Fruit fly (Drosophila melanogaster) whole organism, embryonic: ENCODE results near the gene cl.
A peak's percentile ranks its signal among the peaks of the same experiment; 100 is the strongest.

Experiments used
- ATbp ChIP-seq: fragments of 200-800 bp; sonication (Bioruptor generic); optimal IDR thresholded peaks from 2 replicates; lab custom pipeline; 2017; ENCODE audit warnings: missing biosample characterization, mild to moderate bottlenecking, missing genetic modification characterization, missing genetic modification reagents
- B-H1 ChIP-seq: fragments of 200-800 bp; sonication (Bioruptor generic); IDR thresholded peaks from 3 replicates; pipeline ENCODE4 v1.3.6; 2022; ENCODE audit warnings: missing biosample characterization, missing genetic modification characterization
- C15 ChIP-seq: fragments of 200-800 bp; sonication (Bioruptor generic); IDR thresholded peaks from 3 replicates; pipeline ENCODE4 v1.3.6; 2022; ENCODE audit warnings: missing biosample characterization, missing genetic modification characterization
- CG10366 ChIP-seq: fragments of 200-800 bp; sonication (Bioruptor generic); IDR thresholded peaks from 2 replicates; pipeline ENCODE4 v1.3.6; 2022; ENCODE audit warnings: missing biosample characterization, missing genetic modification characterization
- CG10543 ChIP-seq: fragments of 200-800 bp; sonication (Bioruptor generic); optimal IDR thresholded peaks from 3 replicates; lab custom pipeline; 2017; ENCODE audit warnings: missing biosample characterization, mild to moderate bottlenecking, missing genetic modification characterization, moderate library complexity
- CG11560 ChIP-seq: fragments of 200-800 bp; sonication (Bioruptor generic); IDR thresholded peaks from 3 replicates; pipeline ENCODE4 v1.3.6; 2022; ENCODE audit warnings: missing biosample characterization, missing genetic modification characterization
- CG12155 ChIP-seq: fragments of 200-800 bp; sonication (Bioruptor generic); optimal IDR thresholded peaks from 3 replicates; lab custom pipeline; 2016; ENCODE audit warnings: missing biosample characterization, missing genetic modification characterization
- CG12219 ChIP-seq: fragments of 200-800 bp; sonication (Bioruptor generic); optimal IDR thresholded peaks from 3 replicates; lab custom pipeline; 2018; ENCODE audit warnings: missing biosample characterization, mild to moderate bottlenecking, missing genetic modification characterization
- CG12744 ChIP-seq: fragments of 200-800 bp; sonication (Bioruptor generic); optimal IDR thresholded peaks from 2 replicates; lab custom pipeline; 2016; ENCODE audit warnings: missing biosample characterization, missing genetic modification characterization
- CG13424 ChIP-seq: fragments of 200-800 bp; sonication (Bioruptor generic); optimal IDR thresholded peaks from 2 replicates; lab custom pipeline; 2019; ENCODE audit warnings: missing biosample characterization, mild to moderate bottlenecking, missing genetic modification characterization, moderate library complexity
- CG14860 ChIP-seq: fragments of 200-800 bp; sonication (Bioruptor generic); IDR thresholded peaks from 3 replicates; pipeline ENCODE4 v1.3.6; 2022; ENCODE audit warnings: missing biosample characterization, missing genetic modification characterization; ENCODE audit not compliant: partially characterized antibody
- CG15269 ChIP-seq: fragments of 200-800 bp; sonication (Bioruptor generic); optimal IDR thresholded peaks from 2 replicates; lab custom pipeline; 2018; ENCODE audit warnings: missing biosample characterization, mild to moderate bottlenecking, missing genetic modification characterization, moderate library complexity
- CG16813 ChIP-seq: fragments of 200-800 bp; sonication (Bioruptor generic); IDR thresholded peaks from 3 replicates; pipeline ENCODE4 v1.3.6; 2022; ENCODE audit warnings: missing biosample characterization, missing genetic modification characterization; ENCODE audit not compliant: partially characterized antibody
- CG17328 ChIP-seq: fragments of 200-800 bp; sonication (Bioruptor generic); IDR thresholded peaks from 2 replicates; pipeline ENCODE4 v1.3.6; 2022; ENCODE audit warnings: missing biosample characterization, missing genetic modification characterization
- CG17361 ChIP-seq: fragments of 200-800 bp; sonication (Bioruptor generic); IDR thresholded peaks from 3 replicates; pipeline ENCODE4 v1.3.6; 2022; ENCODE audit warnings: missing biosample characterization, missing genetic modification characterization
- CG17385 ChIP-seq: fragments of 200-800 bp; sonication (Bioruptor generic); optimal IDR thresholded peaks from 3 replicates; lab custom pipeline; 2018; ENCODE audit warnings: missing biosample characterization, mild to moderate bottlenecking, missing genetic modification characterization
- CG18599 ChIP-seq: fragments of 200-800 bp; sonication (Bioruptor generic); optimal IDR thresholded peaks from 3 replicates; lab custom pipeline; 2017; ENCODE audit warnings: missing biosample characterization, missing genetic modification characterization, mild to moderate bottlenecking, moderate library complexity, missing genetic modification reagents
- CG31441 ChIP-seq: fragments of 200-800 bp; sonication (Bioruptor generic); IDR thresholded peaks from 2 replicates; pipeline ENCODE4 v1.3.6; 2022; ENCODE audit warnings: missing biosample characterization, missing genetic modification characterization
- CG4360 ChIP-seq: fragments of 200-800 bp; sonication (Bioruptor generic); IDR thresholded peaks from 2 replicates; pipeline ENCODE4 v1.3.6; 2022; ENCODE audit warnings: missing biosample characterization, missing genetic modification characterization
- CG6854 ChIP-seq: fragments of 200-800 bp; sonication (Bioruptor generic); optimal IDR thresholded peaks from 3 replicates; lab custom pipeline; 2017; ENCODE audit warnings: missing biosample characterization, mild to moderate bottlenecking, missing genetic modification characterization
- CG7963 ChIP-seq: fragments of 200-800 bp; sonication (Bioruptor generic); IDR thresholded peaks from 3 replicates; pipeline ENCODE4 v1.3.6; 2022; ENCODE audit warnings: missing biosample characterization, missing genetic modification characterization; ENCODE audit not compliant: partially characterized antibody
- CG7987 ChIP-seq: fragments of 200-800 bp; sonication (Bioruptor generic); optimal IDR thresholded peaks from 2 replicates; lab custom pipeline; 2018; ENCODE audit warnings: missing biosample characterization, mild to moderate bottlenecking, missing genetic modification characterization, moderate library complexity
- CG9609 ChIP-seq: fragments of 200-800 bp; sonication (Bioruptor generic); optimal IDR thresholded peaks from 3 replicates; lab custom pipeline; 2016; ENCODE audit warnings: missing biosample characterization, missing genetic modification characterization
- Camta ChIP-seq: fragments of 200-800 bp; sonication (Bioruptor generic); optimal IDR thresholded peaks from 2 replicates; lab custom pipeline; 2016; ENCODE audit warnings: missing biosample characterization, missing genetic modification characterization
- Dek ChIP-seq: fragments of 200-800 bp; sonication (Bioruptor generic); optimal IDR thresholded peaks from 3 replicates; lab custom pipeline; 2019; ENCODE audit warnings: missing biosample characterization, mild to moderate bottlenecking, missing genetic modification characterization, moderate library complexity
- Dp ChIP-seq: fragments of 200-800 bp; sonication (Bioruptor generic); optimal IDR thresholded peaks from 2 replicates; lab custom pipeline; 2018; ENCODE audit warnings: missing biosample characterization, mild to moderate bottlenecking, missing genetic modification characterization, moderate library complexity
- Drgx ChIP-seq: fragments of 200-800 bp; sonication (Bioruptor generic); IDR thresholded peaks from 2 replicates; pipeline ENCODE4 v1.3.6; 2022; ENCODE audit warnings: missing biosample characterization, missing genetic modification characterization
- Gsc ChIP-seq: fragments of 200-800 bp; sonication (Bioruptor generic); IDR thresholded peaks from 2 replicates; pipeline ENCODE4 v1.3.6; 2022; ENCODE audit warnings: missing biosample characterization, missing genetic modification characterization
- HLHmδ ChIP-seq: fragments of 200-800 bp; sonication (Bioruptor generic); optimal IDR thresholded peaks from 2 replicates; lab custom pipeline; 2018; ENCODE audit warnings: missing biosample characterization, mild to moderate bottlenecking, missing genetic modification characterization, moderate library complexity
- Hr3 ChIP-seq: fragments of 200-800 bp; sonication (Bioruptor generic); optimal IDR thresholded peaks from 3 replicates; lab custom pipeline; 2016; ENCODE audit warnings: missing biosample characterization, missing genetic modification characterization
- Hsf ChIP-seq: fragments of 200-800 bp; sonication (Bioruptor generic); optimal IDR thresholded peaks from 3 replicates; lab custom pipeline; 2016; ENCODE audit warnings: missing biosample characterization, missing genetic modification characterization
- Nf-YA ChIP-seq: fragments of 200-800 bp; sonication (Bioruptor generic); IDR thresholded peaks from 2 replicates; pipeline ENCODE4 v1.3.6; 2022; ENCODE audit warnings: missing biosample characterization, missing genetic modification characterization
- Ssrp ChIP-seq: fragments of 200-800 bp; sonication (Bioruptor generic); optimal IDR thresholded peaks from 2 replicates; lab custom pipeline; 2018; ENCODE audit warnings: missing biosample characterization, mild to moderate bottlenecking, missing genetic modification characterization, moderate library complexity
- Xrp1 ChIP-seq: fragments of 200-800 bp; sonication (Bioruptor generic); IDR thresholded peaks from 2 replicates; pipeline ENCODE4 v1.3.6; 2022; ENCODE audit warnings: missing biosample characterization, missing genetic modification characterization
- az2 ChIP-seq: fragments of 200-800 bp; sonication (Bioruptor generic); optimal IDR thresholded peaks from 3 replicates; lab custom pipeline; 2016; ENCODE audit warnings: missing biosample characterization, missing genetic modification characterization
- bbx ChIP-seq: fragments of 200-800 bp; sonication (Bioruptor generic); IDR thresholded peaks from 2 replicates; pipeline ENCODE4 v1.3.6; 2022; ENCODE audit warnings: missing biosample characterization, missing genetic modification characterization; ENCODE audit not compliant: partially characterized antibody
- chm ChIP-seq: fragments of 200-800 bp; sonication (Bioruptor generic); IDR thresholded peaks from 2 replicates; pipeline ENCODE4 v1.3.6; 2022; ENCODE audit warnings: missing biosample characterization, missing genetic modification characterization
- corto ChIP-seq: fragments of 200-800 bp; sonication (Bioruptor generic); optimal IDR thresholded peaks from 2 replicates; lab custom pipeline; 2016; ENCODE audit warnings: missing biosample characterization, mild to moderate bottlenecking, missing genetic modification characterization, moderate library complexity
- crc ChIP-seq: fragments of 200-800 bp; sonication (Bioruptor generic); optimal IDR thresholded peaks from 2 replicates; lab custom pipeline; 2016; ENCODE audit warnings: missing biosample characterization, missing genetic modification characterization
- crp ChIP-seq, 2 experiments: fragments of 200-800 bp; sonication (Bioruptor generic); optimal IDR thresholded peaks; 2 replicates in 1 of 2; 3 replicates in 1 of 2; lab custom pipeline; 2017; ENCODE audit warnings: missing biosample characterization in 2 of 2, missing genetic modification characterization in 2 of 2, mild to moderate bottlenecking in 1 of 2, moderate library complexity in 1 of 2
- ewg ChIP-seq: fragments of 200-800 bp; sonication (Bioruptor generic); optimal IDR thresholded peaks from 3 replicates; lab custom pipeline; 2017; ENCODE audit warnings: mild to moderate bottlenecking, missing biosample characterization, missing genetic modification reagents, missing genetic modification characterization
- fru ChIP-seq: fragments of >200 bp; optimal IDR thresholded peaks from 2 replicates; lab custom pipeline; 2017
- gcm ChIP-seq: fragments of 200-800 bp; sonication (Bioruptor generic); optimal IDR thresholded peaks from 2 replicates; lab custom pipeline; 2019; ENCODE audit warnings: missing biosample characterization, mild to moderate bottlenecking, missing genetic modification characterization, moderate library complexity
- hth ChIP-seq: fragments of >200 bp; optimal IDR thresholded peaks from 2 replicates; lab custom pipeline; 2017; ENCODE audit warnings: inconsistent platforms
- nau ChIP-seq: fragments of 200-800 bp; sonication (Bioruptor generic); optimal IDR thresholded peaks from 3 replicates; lab custom pipeline; 2017; ENCODE audit warnings: missing biosample characterization, mild to moderate bottlenecking, missing genetic modification characterization, missing genetic modification reagents
- slou ChIP-seq: fragments of 200-800 bp; sonication (Bioruptor generic); optimal IDR thresholded peaks from 3 replicates; lab custom pipeline; 2016; ENCODE audit warnings: missing biosample characterization, missing genetic modification characterization
- sug ChIP-seq: fragments of 200-800 bp; optimal IDR thresholded peaks from 2 replicates; lab custom pipeline; 2019; ENCODE audit warnings: missing biosample characterization, mild to moderate bottlenecking, missing genetic modification characterization, moderate library complexity
- tin ChIP-seq: fragments of 200-800 bp; sonication (Bioruptor generic); optimal IDR thresholded peaks from 3 replicates; lab custom pipeline; 2016; ENCODE audit warnings: missing biosample characterization, missing genetic modification characterization
- trh ChIP-seq: fragments of 200-800 bp; sonication (Bioruptor generic); optimal IDR thresholded peaks from 2 replicates; lab custom pipeline; 2016; ENCODE audit warnings: missing biosample characterization, missing genetic modification characterization

The cl gene

DNA sequence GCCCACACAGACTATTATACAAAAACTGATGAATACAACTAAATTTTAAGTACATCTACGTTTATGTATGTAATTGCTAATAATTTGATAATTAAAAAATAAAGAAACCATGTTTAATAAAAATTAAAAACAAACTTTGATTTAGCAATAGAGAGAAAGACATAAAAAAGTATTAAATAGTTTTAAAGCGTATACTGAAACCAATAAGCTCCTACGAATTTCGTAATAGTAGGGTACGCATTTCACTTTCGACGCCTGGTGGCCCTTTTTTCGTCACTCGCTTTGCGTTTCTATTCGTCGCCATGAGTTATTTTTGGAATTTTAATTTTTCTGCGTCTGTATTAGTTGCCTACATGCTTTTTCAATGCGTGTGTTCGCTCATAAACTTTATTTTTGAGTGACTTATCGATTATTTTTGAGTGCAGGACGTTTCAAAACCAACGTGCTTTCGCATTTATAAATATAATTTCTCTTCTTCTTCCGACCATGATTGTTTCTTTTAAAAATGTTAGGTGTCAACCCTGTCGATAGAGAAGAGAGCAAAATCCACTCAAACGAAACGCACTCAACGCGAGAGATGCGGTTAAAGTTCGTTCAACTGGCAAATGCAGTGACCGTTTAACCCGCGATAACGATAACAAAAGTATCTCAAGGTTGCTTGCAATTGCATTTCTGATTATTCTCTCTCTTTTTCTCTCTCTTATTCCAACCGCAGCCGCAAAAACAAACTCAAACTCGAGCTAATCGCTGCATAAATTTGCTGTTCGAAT, 26.8 kb downstream of the cl start, which contains the start of gene Oscillin (continued):
- TF ChIP-seq CG17385 (peak; percentile 89), CG31441 (GFP tag; lab: Robert Waterston, UW) (peak; percentile 92), CG15269 (peak; percentile 75), C15 (GFP tag; lab: Robert Waterston, UW) (0 out of 3 replicates have a peak, but pooled peaks have one; percentile 48), CG7963 (GFP tag; lab: Robert Waterston, UW) (peak; percentile 77), Gsc (no peak), CG16813 (GFP tag; lab: Robert Waterston, UW) (peak; percentile 68; the same call in 2 of the 3 replicates), CG11560 (tag; lab: Robert Waterston, UW) (no peak), slou (GFP tag; lab: Kevin White, UChicago) (peak; percentile 62), CG13424 (tag; lab: Kevin White, UChicago) (no peak), bbx (GFP tag; lab: Robert Waterston, UW) (peak; percentile 93), CG10543 (GFP tag; lab: Kevin White, UChicago) (peak; percentile 47), nau (GFP tag; lab: Kevin White, UChicago) (peak; percentile 66), CG18599 (GFP tag; lab: Kevin White, UChicago) (peak; percentile 89), CG7987 (GFP tag; lab: Kevin White, UChicago) (peak; percentile 44), HLHmδ (GFP tag; lab: Kevin White, UChicago) (no peak), chm (peak; percentile 77; the same call in 1 of the 2 replicates), Nf-YA (GFP tag; lab: Robert Waterston, UW) (peak; percentile 75), CG14860 (GFP tag; lab: Robert Waterston, UW) (peak; percentile 83), gcm (GFP tag; lab: Kevin White, UChicago) (no peak), crp (GFP tag; optimal IDR thresholded peaks at IDR 0.05; lab: Kevin White, UChicago) (peak in 1 of 2 experiments; percentile 33), trh (GFP tag; lab: Kevin White, UChicago) (peak; percentile 67), CG12155 (GFP tag; lab: Kevin White, UChicago) (peak; percentile 53), CG17361 (GFP tag; lab: Robert Waterston, UW) (peak; percentile 93), Dp (GFP tag; lab: Kevin White, UChicago) (no peak), CG17328 (GFP tag; lab: Robert Waterston, UW) (peak; percentile 66), Xrp1 (peak; percentile 94), fru (lab: Kevin White, UChicago) (no peak), Hr3 (GFP tag; lab: Kevin White, UChicago) (no peak), crc (GFP tag; lab: Kevin White, UChicago) (peak; percentile 42), ATbp (GFP tag; lab: Kevin White, UChicago) (no peak), Dek (tag; lab: Kevin White, UChicago) (peak; percentile 58), CG9609 (no peak), hth (lab: Kevin White, UChicago) (no peak), Drgx (GFP tag; lab: Robert Waterston, UW) (peak; percentile 77), corto (peak; percentile 40), Hsf (GFP tag; lab: Kevin White, UChicago) (peak; percentile 74), CG10366 (GFP tag; lab: Robert Waterston, UW) (peak; percentile 60; the same call in 1 of the 2 replicates), CG4360 (GFP tag; lab: Robert Waterston, UW) (0 out of 2 replicates have a peak, but pooled peaks have one; percentile 4), B-H1 (GFP tag; lab: Robert Waterston, UW) (peak; percentile 72; the same call in 2 of the 3 replicates), az2 (GFP tag; lab: Kevin White, UChicago) (peak; percentile 77), ewg (peak; percentile 48), Camta (peak; percentile 25), CG6854 (GFP tag; lab: Kevin White, UChicago) (peak; percentile 58), Ssrp (peak; percentile 85), CG12744 (GFP tag; lab: Kevin White, UChicago) (peak; percentile 29), tin (peak; percentile 62), CG12219 (GFP tag; lab: Kevin White, UChicago) (peak; percentile 49), sug (peak; percentile 66)
